Fruit fly (Drosophila melanogaster): Measurements from ENCODE around the gene Spg7.

Spg7 gene

DNA sequence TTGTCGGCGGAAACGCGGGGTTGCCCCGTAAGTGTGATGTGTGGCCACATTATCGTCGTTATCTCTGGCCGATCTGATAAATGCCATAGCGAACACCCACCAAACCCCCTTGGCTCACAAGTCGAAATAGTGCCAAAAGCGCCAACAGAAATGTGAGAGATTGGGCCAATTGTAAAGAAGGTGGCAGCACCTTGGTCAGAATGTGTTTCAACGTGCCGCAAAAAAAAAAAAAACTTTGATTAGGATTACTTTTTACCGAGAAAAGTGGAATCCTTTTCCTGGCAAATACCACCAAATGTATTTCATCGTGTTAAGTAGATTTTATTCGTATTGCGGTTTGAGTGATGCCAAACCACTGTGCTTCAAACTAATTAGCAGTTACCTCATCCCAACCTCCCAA, 45.0 kb upstream of the Spg7 start (continued):
- TF ChIP-seq Dfd (GFP tag; optimal IDR thresholded peaks at IDR 0.05) (no peak), CG13123 (GFP tag; optimal IDR thresholded peaks at IDR 0.05) (no peak), bsh (GFP tag; optimal IDR thresholded peaks at IDR 0.05) (peak in 1 of 2 experiments; percentile 48), CG14710 (tag; optimal IDR thresholded peaks at IDR 0.05) (no peak), Oli (tag; optimal IDR thresholded peaks at IDR 0.05) (peak; percentile 79), CG33557 (GFP tag; optimal IDR thresholded peaks at IDR 0.05) (no peak), Side (GFP tag; optimal IDR thresholded peaks at IDR 0.05) (peak; percentile 73), CG7786 (GFP tag; optimal IDR thresholded peaks at IDR 0.05) (peak; percentile 85), sim (GFP tag; IDR thresholded peaks at IDR 0.05) (peak; percentile 15; the same call in 1 of the 2 replicates), dmrt99B (tag; optimal IDR thresholded peaks at IDR 0.05) (peak; percentile 80), Aef1 (GFP tag; IDR thresholded peaks at IDR 0.05) (peak; percentile 91), Awh (GFP tag; IDR thresholded peaks at IDR 0.05) (peak; percentile 74), CG10274 (GFP tag; optimal IDR thresholded peaks at IDR 0.05) (peak; percentile 65), vfl (GFP tag; optimal IDR thresholded peaks at IDR 0.05) (peak; percentile 87), odd (GFP tag; optimal IDR thresholded peaks at IDR 0.05) (peak; percentile 66), tll (GFP tag; optimal IDR thresholded peaks at IDR 0.05) (no peak), chif (GFP tag; optimal IDR thresholded peaks at IDR 0.05) (peak; percentile 56 to 80), p53 (GFP tag; optimal IDR thresholded peaks at IDR 0.05) (no peak), CG4424 (GFP tag; optimal IDR thresholded peaks at IDR 0.05) (peak; percentile 57), CG11456 (GFP tag; IDR thresholded peaks at IDR 0.05) (peak; percentile 90), CG17186 (GFP tag; optimal IDR thresholded peaks at IDR 0.05) (no peak), yki (optimal IDR thresholded peaks at IDR 0.05) (no peak), CG10366 (GFP tag; IDR thresholded peaks at IDR 0.05) (peak; percentile 89), chinmo (GFP tag; IDR thresholded peaks at IDR 0.05; ENCODE audit: partially characterized antibody) (no peak), CG31388 (GFP tag; optimal IDR thresholded peaks at IDR 0.05) (peak; percentile 0), Hr51 (GFP tag; optimal IDR thresholded peaks at IDR 0.05) (peak; percentile 73 to 81), CG6791 (GFP tag; IDR thresholded peaks at IDR 0.05; ENCODE audit: partially characterized antibody) (0 out of 3 replicates have a peak, but pooled peaks have one; percentile 19), HLHmδ (GFP tag; optimal IDR thresholded peaks at IDR 0.05) (no peak), Dad (GFP tag; optimal IDR thresholded peaks at IDR 0.05) (peak; percentile 72), salm (tag; optimal IDR thresholded peaks at IDR 0.05) (peak; percentile 4), CG15011 (GFP tag; optimal IDR thresholded peaks at IDR 0.05) (peak; percentile 73), eve (GFP tag; optimal IDR thresholded peaks at IDR 0.05) (no peak), CG8359 (GFP tag; optimal IDR thresholded peaks at IDR 0.05; ENCODE audit: borderline replicate concordance) (no peak), CG12299 (tag; optimal IDR thresholded peaks at IDR 0.05) (peak; percentile 18), kah (GFP tag; optimal IDR thresholded peaks at IDR 0.05) (peak; percentile 29), gsb (GFP tag; IDR thresholded peaks at IDR 0.05) (peak; percentile 91), CG14860 (GFP tag; IDR thresholded peaks at IDR 0.05; ENCODE audit: partially characterized antibody) (0 out of 3 replicates have a peak, but pooled peaks have one; percentile 48), CG1603 (tag; optimal IDR thresholded peaks at IDR 0.05) (peak; percentile 20), schlank (tag; optimal IDR thresholded peaks at IDR 0.05) (peak; percentile 72), CHES-1-like (GFP tag; optimal IDR thresholded peaks at IDR 0.05) (peak; percentile 85), Oaz (GFP tag; IDR thresholded peaks at IDR 0.05) (peak; percentile 85), CG10321 (GFP tag; IDR thresholded peaks at IDR 0.05) (peak; percentile 72), pzg (GFP tag; optimal IDR thresholded peaks at IDR 0.05) (peak; percentile 2), twi (tag; optimal IDR thresholded peaks at IDR 0.05) (no peak), CG8478 (optimal IDR thresholded peaks at IDR 0.05) (no peak), CG17359 (tag; optimal IDR thresholded peaks at IDR 0.05) (peak; percentile 77), pum (GFP tag; optimal IDR thresholded peaks at IDR 0.05) (peak; percentile 50), Nf-YB (GFP tag; optimal IDR thresholded peaks at IDR 0.05) (peak; percentile 41), TFAM (GFP tag; optimal IDR thresholded peaks at IDR 0.05) (no peak), Atf6 (GFP tag; IDR thresholded peaks at IDR 0.05) (peak; percentile 94), slou (GFP tag; optimal IDR thresholded peaks at IDR 0.05) (peak; percentile 44)

Data from whole organism, embryonic.